Fruit fly (Drosophila melanogaster): ENCODE data around the gene CG42331.

The CG42331 gene

DNA sequence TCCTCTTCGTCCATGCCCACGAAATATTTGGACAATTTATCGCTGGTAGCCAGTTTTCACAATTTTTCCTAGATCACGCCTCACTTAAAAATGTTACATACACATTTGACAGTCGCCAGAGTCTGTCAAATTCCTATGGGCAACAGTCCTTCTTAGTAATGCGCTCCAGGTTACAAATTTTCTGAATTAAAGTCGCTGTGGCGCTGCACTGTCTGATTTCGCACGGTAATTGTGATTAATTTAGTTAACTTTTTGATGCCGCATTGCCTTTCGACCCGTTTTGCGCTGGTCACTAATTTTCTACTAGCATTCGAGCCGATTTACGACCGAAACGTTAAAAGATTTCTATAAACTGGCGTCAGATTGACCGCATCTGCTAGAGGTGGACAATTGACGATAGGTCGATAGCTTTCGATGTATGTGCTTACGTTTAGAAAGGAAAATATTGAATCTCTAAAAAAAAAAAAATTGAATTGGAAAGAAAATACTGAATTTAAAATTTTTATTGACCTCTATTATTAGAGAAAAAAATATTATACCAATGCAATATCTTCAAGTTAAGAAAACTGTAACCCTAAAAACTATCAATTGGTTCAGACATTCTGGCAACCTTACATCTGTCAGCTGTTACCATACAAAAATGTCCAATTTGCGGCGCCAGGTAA is 41.8 kb downstream of the CG42331 start, which contains the start of the genes lili and CG34150 (continued):
- peak; percentile 88 for TF ChIP-seq CG13287 (GFP tag; IDR thresholded peaks at IDR 0.05; ENCODE audit: partially characterized antibody)
- peak; percentile 66 for TF ChIP-seq CG34376 (GFP tag; optimal IDR thresholded peaks at IDR 0.05)
- peak; percentile 77 for TF ChIP-seq Taf1 (GFP tag; IDR thresholded peaks at IDR 0.05)
- peak; percentile 74 for TF ChIP-seq CG13296 (GFP tag; optimal IDR thresholded peaks at IDR 0.05)
- peak; percentile 64 to 75 for TF ChIP-seq Hr51 (GFP tag; optimal IDR thresholded peaks at IDR 0.05)
- peak; percentile 64 for TF ChIP-seq CG7556 (GFP tag; optimal IDR thresholded peaks at IDR 0.05)
- no peak for TF ChIP-seq sqz (GFP tag; optimal IDR thresholded peaks at IDR 0.05)
- TF ChIP-seq ro (GFP tag; IDR thresholded peaks at IDR 0.05): 0 out of 2 replicates have a peak, but pooled peaks have one; percentile 39
- peak; percentile 67 for TF ChIP-seq CG3838 (GFP tag; optimal IDR thresholded peaks at IDR 0.05)
- TF ChIP-seq Xrp1 (GFP tag; IDR thresholded peaks at IDR 0.05): peak; percentile 73; the same call in 1 of the 2 replicates
- no peak for TF ChIP-seq jing (GFP tag; optimal IDR thresholded peaks at IDR 0.05)
- peak; percentile 84 for TF ChIP-seq Scr (GFP tag; IDR thresholded peaks at IDR 0.05; ENCODE audit: partially characterized antibody)
- peak; percentile 69 for TF ChIP-seq NfI (GFP tag; optimal IDR thresholded peaks at IDR 0.05)
- TF ChIP-seq Bdp1 (GFP tag; optimal IDR thresholded peaks at IDR 0.05): peak; percentile 61
- TF ChIP-seq CG18476 (GFP tag; optimal IDR thresholded peaks at IDR 0.05): peak; percentile 57
- no peak for TF ChIP-seq Usf (GFP tag; optimal IDR thresholded peaks at IDR 0.05)
- TF ChIP-seq Oli (tag; optimal IDR thresholded peaks at IDR 0.05): peak; percentile 50
- TF ChIP-seq CG15073 (GFP tag; optimal IDR thresholded peaks at IDR 0.05): no peak
- TF ChIP-seq trh (GFP tag; optimal IDR thresholded peaks at IDR 0.05): peak; percentile 26
- peak; percentile 62 for TF ChIP-seq Dek (tag; optimal IDR thresholded peaks at IDR 0.05)
- no peak for TF ChIP-seq oc (tag; optimal IDR thresholded peaks at IDR 0.05)
- peak; percentile 80 for TF ChIP-seq CG12659 (GFP tag; optimal IDR thresholded peaks at IDR 0.05)
- peak; percentile 32 for TF ChIP-seq lbe (GFP tag; optimal IDR thresholded peaks at IDR 0.05)
- TF ChIP-seq CG12071 (GFP tag; optimal IDR thresholded peaks at IDR 0.05): no peak
- peak; percentile 54 for TF ChIP-seq tio (GFP tag; optimal IDR thresholded peaks at IDR 0.05)
- peak; percentile 64 for TF ChIP-seq CG1647 (GFP tag; optimal IDR thresholded peaks at IDR 0.05)
- peak; percentile 73 for TF ChIP-seq CG32772 (GFP tag; IDR thresholded peaks at IDR 0.05)
- TF ChIP-seq Hmr (GFP tag; optimal IDR thresholded peaks at IDR 0.05): peak; percentile 58
- TF ChIP-seq D19B (GFP tag; optimal IDR thresholded peaks at IDR 0.05): peak; percentile 19
- TF ChIP-seq CkIIα-i1 (GFP tag; IDR thresholded peaks at IDR 0.05): no peak
- TF ChIP-seq CG12744 (GFP tag; optimal IDR thresholded peaks at IDR 0.05): peak; percentile 72
- 0 out of 2 replicates have a peak, but pooled peaks have one; percentile 47 for TF ChIP-seq ttk (GFP tag; IDR thresholded peaks at IDR 0.05)
- TF ChIP-seq dati (GFP tag; IDR thresholded peaks at IDR 0.05): no peak
- TF ChIP-seq CG4424 (GFP tag; optimal IDR thresholded peaks at IDR 0.05): peak; percentile 78
- TF ChIP-seq tna (GFP tag; IDR thresholded peaks at IDR 0.05; ENCODE audit: partially characterized antibody): peak; percentile 16; the same call in 1 of the 2 replicates
- TF ChIP-seq CG17829 (tag; optimal IDR thresholded peaks at IDR 0.05): peak; percentile 81
- TF ChIP-seq H15 (GFP tag; IDR thresholded peaks at IDR 0.05): peak; percentile 66; the same call in 2 of the 3 replicates
- TF ChIP-seq Nf-YC (tag; optimal IDR thresholded peaks at IDR 0.05): peak; percentile 75
- no peak for TF ChIP-seq Hand (GFP tag; optimal IDR thresholded peaks at IDR 0.05)
- TF ChIP-seq CG11695 (GFP tag; IDR thresholded peaks at IDR 0.05): no peak
- TF ChIP-seq dysf (GFP tag; IDR thresholded peaks at IDR 0.05): peak; percentile 66
- TF ChIP-seq prd (optimal IDR thresholded peaks at IDR 0.05): no peak
- peak; percentile 84 for TF ChIP-seq prd (GFP tag; IDR thresholded peaks at IDR 0.05)
- no peak for TF ChIP-seq CG3065 (GFP tag; optimal IDR thresholded peaks at IDR 0.05)
- TF ChIP-seq lilli (GFP tag; optimal IDR thresholded peaks at IDR 0.05): peak; percentile 88
- TF ChIP-seq CG31441 (GFP tag; IDR thresholded peaks at IDR 0.05): peak; percentile 78
- TF ChIP-seq jumu (GFP tag; optimal IDR thresholded peaks at IDR 0.05): peak; percentile 33
- peak; percentile 73 for TF ChIP-seq CG5245 (GFP tag; optimal IDR thresholded peaks at IDR 0.05)
- TF ChIP-seq croc (GFP tag; conservative IDR thresholded peaks at IDR 0.05): peak; percentile 37; the same call in 2 of the 3 replicates
- TF ChIP-seq Dad (GFP tag; optimal IDR thresholded peaks at IDR 0.05): peak; percentile 73
